Worm (Caenorhabditis elegans): ENCODE data around the gene K08D10.14.
"Not testable (repeated sequence)": the region's sequence is repeated elsewhere in the genome, so short reads cannot be mapped to it uniquely, and the experiment has no call there.

The K08D10.14 gene

ce11 chrIV:4186099-4186498 lies 31.4 kb downstream of the K08D10.14 start, which contains the start of gene K08D10.11:
K08D10.11 (minus strand) TSS chrIV:4186199.
- TF ChIP-seq nhr-48 (tag; optimal IDR thresholded peaks at IDR 0.05); lim-7 (GFP tag; IDR thresholded peaks at IDR 0.05); lin-39 (tag; optimal IDR thresholded peaks at IDR 0.05): not testable (repeated sequence)

- not testable (repeated sequence) for TF ChIP-seq nhr-41 (GFP tag; IDR thresholded peaks at IDR 0.05); cey-2 (tag; optimal IDR thresholded peaks at IDR 0.05; ENCODE audit: borderline replicate concordance, insufficient read depth); mdl-1 (tag; optimal IDR thresholded peaks at IDR 0.05)
These were observed 42.0 kb downstream of the K08D10.14 start, which contains the start of gene K06B9.6 for ce11 chrIV:4196729-4197128. K06B9.6 (minus strand) TSS chrIV:4196829.

- not testable (repeated sequence) for TF ChIP-seq snpc-1.2 (GFP tag; IDR thresholded peaks at IDR 0.05); R02D3.7 (tag; optimal IDR thresholded peaks at IDR 0.05); arid-1 (GFP tag; conservative IDR thresholded peaks at IDR 0.05)
These were observed 42.4 kb downstream of the K08D10.14 start, which contains the start of gene cyp-25A6 for ce11 chrIV:4197167-4197566. cyp-25A6 (plus strand) TSS chrIV:4197467.

ce11 chrIV:4204275-4204674 lies 49.5 kb downstream of the K08D10.14 start, which contains the start of gene pax-2:
pax-2 (minus strand) TSS chrIV:4204375.
- TF ChIP-seq R02D3.7 (tag; optimal IDR thresholded peaks at IDR 0.05) (no peak), nhr-25 (tag; optimal IDR thresholded peaks at IDR 0.05; ENCODE audit: borderline replicate concordance, insufficient read depth) (no peak), skn-1 (tag; optimal IDR thresholded peaks at IDR 0.05) (no peak), Y75B8A.6 (GFP tag; IDR thresholded peaks at IDR 0.05) (no peak), daf-8 (GFP tag; IDR thresholded peaks at IDR 0.05) (no peak), mes-2 (tag; optimal IDR thresholded peaks at IDR 0.05; ENCODE audit: poor library complexity, severe bottlenecking) (no peak), egl-43 (GFP tag; IDR thresholded peaks at IDR 0.05) (no peak), nhr-76 (tag; optimal IDR thresholded peaks at IDR 0.05) (no peak), ceh-28 (tag; optimal IDR thresholded peaks at IDR 0.05) (no peak), unc-130 (GFP tag; optimal IDR thresholded peaks at IDR 0.05) (no peak), unc-62 (GFP tag; optimal IDR thresholded peaks at IDR 0.05 in 1 of 2) (no peak), unc-62 (tag; optimal IDR thresholded peaks at IDR 0.05) (no peak), spr-1 (tag; optimal IDR thresholded peaks at IDR 0.05) (no peak), ceh-20 (GFP tag; IDR thresholded peaks at IDR 0.05) (no peak), fkh-10 (GFP tag; optimal IDR thresholded peaks at IDR 0.05) (no peak), spr-3 (GFP tag; optimal IDR thresholded peaks at IDR 0.05) (no peak), vab-7 (GFP tag; IDR thresholded peaks at IDR 0.05) (no peak), lin-39 (tag; optimal IDR thresholded peaks at IDR 0.05) (no peak), rbr-2 (tag; optimal IDR thresholded peaks at IDR 0.05) (no peak)

Measured in whole organism, L4 larva.